Fruit fly (Drosophila melanogaster) whole organism, embryonic: ENCODE results near the gene Mrtf.

Source experiments
- Abd-B ChIP-seq: fragments of 200-800 bp; sonication (Bioruptor generic); optimal IDR thresholded peaks from 2 replicates; lab custom pipeline; 2018; ENCODE audit warnings: missing biosample characterization, mild to moderate bottlenecking, missing genetic modification characterization, moderate library complexity
- Adf1 ChIP-seq: fragments of 200-800 bp; sonication (Bioruptor generic); IDR thresholded peaks from 2 replicates; pipeline ENCODE4 v1.3.6; 2022; ENCODE audit warnings: missing biosample characterization, missing genetic modification characterization
- CG10543 ChIP-seq: fragments of 200-800 bp; sonication (Bioruptor generic); optimal IDR thresholded peaks from 3 replicates; lab custom pipeline; 2017; ENCODE audit warnings: missing biosample characterization, mild to moderate bottlenecking, missing genetic modification characterization, moderate library complexity
- CG11723 ChIP-seq: fragments of 200-800 bp; sonication (Bioruptor generic); optimal IDR thresholded peaks from 2 replicates; lab custom pipeline; 2017; ENCODE audit warnings: missing biosample characterization, mild to moderate bottlenecking, missing genetic modification characterization
- CG14050 ChIP-seq: fragments of 200-800 bp; sonication (Bioruptor generic); IDR thresholded peaks from 3 replicates; pipeline ENCODE4 v1.3.6; 2022; ENCODE audit warnings: missing biosample characterization, missing genetic modification characterization
- CG14710 ChIP-seq: fragments of 200-800 bp; sonication (Bioruptor generic); optimal IDR thresholded peaks from 3 replicates; lab custom pipeline; 2019; ENCODE audit warnings: missing biosample characterization, mild to moderate bottlenecking, missing genetic modification characterization, moderate library complexity
- CG3163 ChIP-seq: fragments of 200-800 bp; sonication (Bioruptor generic); optimal IDR thresholded peaks from 3 replicates; lab custom pipeline; 2016; ENCODE audit warnings: missing biosample characterization, missing genetic modification characterization
- CG7786 ChIP-seq: fragments of 200-800 bp; sonication (Bioruptor generic); optimal IDR thresholded peaks from 2 replicates; lab custom pipeline; 2016; ENCODE audit warnings: missing biosample characterization, missing genetic modification characterization
- CG8478 ChIP-seq: fragments of >200 bp; optimal IDR thresholded peaks from 2 replicates; lab custom pipeline; 2018
- CG9215 ChIP-seq: fragments of 200-800 bp; sonication (Bioruptor generic); IDR thresholded peaks from 2 replicates; pipeline ENCODE4 v1.3.6; 2022; ENCODE audit warnings: missing biosample characterization, missing genetic modification characterization
- CG9817 ChIP-seq: fragments of 200-800 bp; sonication (Bioruptor generic); optimal IDR thresholded peaks from 2 replicates; lab custom pipeline; 2018; ENCODE audit warnings: missing biosample characterization, mild to moderate bottlenecking, missing genetic modification characterization, moderate library complexity
- Ets65A ChIP-seq: fragments of 200-800 bp; sonication (Bioruptor generic); peaks from one replicate; lab custom pipeline; 2016; ENCODE audit warnings: missing biosample characterization, missing genetic modification characterization
- HHEX ChIP-seq: fragments of 200-800 bp; sonication (Bioruptor generic); optimal IDR thresholded peaks from 3 replicates; lab custom pipeline; 2017; ENCODE audit warnings: missing biosample characterization, mild to moderate bottlenecking, missing genetic modification characterization, missing genetic modification reagents
- HLH3B ChIP-seq: fragments of 200-800 bp; sonication (Bioruptor generic); IDR thresholded peaks from 2 replicates; pipeline ENCODE4 v1.3.6; 2022; ENCODE audit warnings: missing biosample characterization, missing genetic modification characterization
- Mrtf ChIP-seq: fragments of 200-800 bp; sonication (Bioruptor generic); IDR thresholded peaks from 3 replicates; pipeline ENCODE4 v1.3.6; 2022; ENCODE audit warnings: missing biosample characterization, missing genetic modification characterization
- Sin3A ChIP-seq: fragments of >200 bp; optimal IDR thresholded peaks from 2 replicates; lab custom pipeline; 2018
- ac ChIP-seq: fragments of 200-800 bp; sonication (Bioruptor generic); optimal IDR thresholded peaks from 3 replicates; lab custom pipeline; 2017; ENCODE audit warnings: missing biosample characterization, mild to moderate bottlenecking, missing genetic modification characterization
- cwo ChIP-seq: fragments of 200-800 bp; sonication (Bioruptor generic); optimal IDR thresholded peaks from 3 replicates; lab custom pipeline; 2017; ENCODE audit warnings: missing biosample characterization, missing genetic modification characterization, mild to moderate bottlenecking, moderate library complexity, missing genetic modification reagents
- fd96Cb ChIP-seq: fragments of 200-800 bp; sonication (Bioruptor generic); optimal IDR thresholded peaks from 2 replicates; lab custom pipeline; 2018; ENCODE audit warnings: missing biosample characterization, mild to moderate bottlenecking, missing genetic modification characterization, moderate library complexity
- gcm ChIP-seq: fragments of 200-800 bp; sonication (Bioruptor generic); optimal IDR thresholded peaks from 2 replicates; lab custom pipeline; 2019; ENCODE audit warnings: missing biosample characterization, mild to moderate bottlenecking, missing genetic modification characterization, moderate library complexity
- grau ChIP-seq: fragments of 200-800 bp; optimal IDR thresholded peaks from 3 replicates; lab custom pipeline; 2019; ENCODE audit warnings: missing biosample characterization, mild to moderate bottlenecking, missing genetic modification characterization, moderate library complexity
- ham ChIP-seq: fragments of 200-800 bp; sonication (Bioruptor generic); IDR thresholded peaks from 2 replicates; pipeline ENCODE4 v1.3.6; 2022; ENCODE audit warnings: missing biosample characterization, missing genetic modification characterization
- nom ChIP-seq: fragments of 200-800 bp; sonication (Bioruptor generic); optimal IDR thresholded peaks from 2 replicates; lab custom pipeline; 2017; ENCODE audit warnings: missing biosample characterization, missing genetic modification characterization, mild to moderate bottlenecking, moderate library complexity, missing genetic modification reagents
- odd ChIP-seq: fragments of 200-800 bp; sonication (Bioruptor generic); optimal IDR thresholded peaks from 2 replicates; lab custom pipeline; 2017; ENCODE audit warnings: missing biosample characterization, mild to moderate bottlenecking, missing genetic modification characterization
- onecut ChIP-seq: fragments of 200-800 bp; sonication (Bioruptor generic); IDR thresholded peaks from 2 replicates; pipeline ENCODE4 v1.3.6; 2022; ENCODE audit warnings: missing biosample characterization, missing genetic modification characterization
- scrt ChIP-seq: fragments of 200-800 bp; sonication (Bioruptor generic); optimal IDR thresholded peaks from 2 replicates; lab custom pipeline; 2018; ENCODE audit warnings: missing biosample characterization, mild to moderate bottlenecking, missing genetic modification characterization, moderate library complexity
- stwl ChIP-seq: fragments of 200-800 bp; sonication (Bioruptor generic); optimal IDR thresholded peaks from 3 replicates; lab custom pipeline; 2018; ENCODE audit warnings: missing biosample characterization, mild to moderate bottlenecking, missing genetic modification characterization, moderate library complexity
- tap ChIP-seq: fragments of 200-800 bp; optimal IDR thresholded peaks from 3 replicates; lab custom pipeline; 2019; ENCODE audit warnings: missing biosample characterization, mild to moderate bottlenecking, missing genetic modification characterization, moderate library complexity

Gene Mrtf

dm6 chr3L:2711462-2712040 lies 54.8 kb downstream of the Mrtf start, which contains the start of gene Fife (continued):
- TF ChIP-seq ac (GFP tag; lab: Kevin White, UChicago): peak; percentile 73
- peak; percentile 96 for TF ChIP-seq scrt
- TF ChIP-seq Adf1 (GFP tag; lab: Robert Waterston, UW): peak; percentile 32; the same call in 1 of the 2 replicates
- peak; percentile 20 for TF ChIP-seq CG8478 (lab: Kevin White, UChicago)
- no peak for TF ChIP-seq ham

dm6 chr3L:2702474-2702873 lies 63.9 kb downstream of the Mrtf start:
- TF ChIP-seq CG11723 (GFP tag; lab: Kevin White, UChicago) (no peak), tap (no peak), grau (tag; lab: Kevin White, UChicago) (no peak), odd (no peak), CG10543 (no peak), HHEX (no peak), Abd-B (GFP tag; lab: Kevin White, UChicago) (no peak), CG14710 (tag; lab: Kevin White, UChicago) (no peak), HLH3B (GFP tag; lab: Robert Waterston, UW) (no peak), CG7786 (no peak), Sin3A (lab: Kevin White, UChicago) (no peak), CG9215 (no peak), fd96Cb (tag; lab: Kevin White, UChicago) (no peak), cwo (GFP tag; lab: Kevin White, UChicago) (no peak), gcm (no peak), stwl (peak; percentile 43), CG9817 (tag; lab: Kevin White, UChicago) (no peak), CG3163 (GFP tag; lab: Kevin White, UChicago) (no peak), CG14050 (GFP tag; lab: Robert Waterston, UW) (no peak), Mrtf (GFP tag; lab: Robert Waterston, UW) (no peak), nom (GFP tag; lab: Kevin White, UChicago) (no peak), onecut (GFP tag; lab: Robert Waterston, UW) (peak; percentile 46; the same call in 1 of the 2 replicates), Ets65A (peak; percentile 54), scrt (peak; percentile 68)
